4 fruit fly cellular contexts compared by ENCODE assay signal in genomic region chrX:6599233-6599632, dm6.
TF ChIP-seq lines count a peak whose summit lies in the region.

No protein-coding gene starts in this region.

TF ChIP-seq in whole organism, adult, 20 proteins besides CTCF, POLR2A, EP300 and RAD21 (continued from another document):
- TF ChIP-seq CG1620 (GFP tag; optimal IDR thresholded peaks at IDR 0.05; lab: Kevin White, UChicago): peak; percentile 78
- peak; percentile 89 for TF ChIP-seq Hr96 (GFP tag; optimal IDR thresholded peaks at IDR 0.05; lab: Kevin White, UChicago)

TF ChIP-seq in whole organism, embryonic, 481 proteins besides CTCF, POLR2A, EP300 and RAD21 (continued from another document and continues in another):
- peak; percentile 97 for TF ChIP-seq gsb (GFP tag; IDR thresholded peaks at IDR 0.05; lab: Robert Waterston, UW)
- TF ChIP-seq CG10959 (GFP tag; IDR thresholded peaks at IDR 0.05; lab: Robert Waterston, UW): peak; percentile 75
- no peak for TF ChIP-seq Dll (GFP tag; IDR thresholded peaks at IDR 0.05; lab: Robert Waterston, UW; ENCODE audit: partially characterized antibody)
- TF ChIP-seq CG7928 (GFP tag; optimal IDR thresholded peaks at IDR 0.05; lab: Kevin White, UChicago): peak; percentile 56
- TF ChIP-seq repo (GFP tag; optimal IDR thresholded peaks at IDR 0.05; lab: Kevin White, UChicago): peak; percentile 78
- peak; percentile 90 for TF ChIP-seq onecut (GFP tag; IDR thresholded peaks at IDR 0.05; lab: Robert Waterston, UW)
- peak; percentile 90 for TF ChIP-seq CG10147 (GFP tag; optimal IDR thresholded peaks at IDR 0.05; lab: Kevin White, UChicago)
- peak; percentile 99 for TF ChIP-seq vvl (GFP tag; IDR thresholded peaks at IDR 0.05; lab: Robert Waterston, UW)
- TF ChIP-seq trem (tag; optimal IDR thresholded peaks at IDR 0.05; lab: Kevin White, UChicago): peak; percentile 16
- TF ChIP-seq Med (GFP tag; lab: Kevin White, UChicago): peak; percentile 99
- peak; percentile 22 for TF ChIP-seq HmgZ (tag; optimal IDR thresholded peaks at IDR 0.05; lab: Kevin White, UChicago)
- no peak for TF ChIP-seq CrebB (tag; optimal IDR thresholded peaks at IDR 0.05; lab: Kevin White, UChicago)
- TF ChIP-seq amos (GFP tag; IDR thresholded peaks at IDR 0.05; lab: Robert Waterston, UW; ENCODE audit: partially characterized antibody): peak; percentile 57
- TF ChIP-seq emc (GFP tag; optimal IDR thresholded peaks at IDR 0.05; lab: Kevin White, UChicago): peak; percentile 74
- TF ChIP-seq CG3847 (GFP tag; IDR thresholded peaks at IDR 0.05; lab: Robert Waterston, UW): peak; percentile 60
- no peak for TF ChIP-seq ac (GFP tag; optimal IDR thresholded peaks at IDR 0.05; lab: Kevin White, UChicago)
- peak; percentile 82 for TF ChIP-seq Gsc (GFP tag; IDR thresholded peaks at IDR 0.05; lab: Robert Waterston, UW)
- TF ChIP-seq CG9932 (GFP tag; IDR thresholded peaks at IDR 0.05; lab: Robert Waterston, UW): peak; percentile 99
- peak; percentile 80 for TF ChIP-seq CG10979 (tag; optimal IDR thresholded peaks at IDR 0.05; lab: Kevin White, UChicago)
- peak; percentile 73 for TF ChIP-seq slou (GFP tag; optimal IDR thresholded peaks at IDR 0.05; lab: Kevin White, UChicago)
- TF ChIP-seq CG8944 (GFP tag; optimal IDR thresholded peaks at IDR 0.05; lab: Kevin White, UChicago): no peak
- TF ChIP-seq h (optimal IDR thresholded peaks at IDR 0.05; lab: Kevin White, UChicago): no peak
- TF ChIP-seq CG10366 (GFP tag; IDR thresholded peaks at IDR 0.05; lab: Robert Waterston, UW): no peak
- TF ChIP-seq CG13296 (GFP tag; optimal IDR thresholded peaks at IDR 0.05; lab: Kevin White, UChicago): peak; percentile 80
- peak; percentile 98 for TF ChIP-seq Rx (GFP tag; IDR thresholded peaks at IDR 0.05; lab: Robert Waterston, UW)
- TF ChIP-seq CG7839 (tag; optimal IDR thresholded peaks at IDR 0.05; lab: Kevin White, UChicago): peak; percentile 94
- TF ChIP-seq Sry-δ (GFP tag; optimal IDR thresholded peaks at IDR 0.05; lab: Kevin White, UChicago): peak; percentile 52
- TF ChIP-seq Hmr (GFP tag; optimal IDR thresholded peaks at IDR 0.05; lab: Kevin White, UChicago): no peak
- TF ChIP-seq Dip3 (GFP tag; optimal IDR thresholded peaks at IDR 0.05; lab: Kevin White, UChicago): peak; percentile 95
- no peak for TF ChIP-seq CG12236 (GFP tag; optimal IDR thresholded peaks at IDR 0.05; lab: Kevin White, UChicago)
- TF ChIP-seq Neu2 (GFP tag; optimal IDR thresholded peaks at IDR 0.05; lab: Kevin White, UChicago; ENCODE audit: borderline replicate concordance): peak; percentile 20
- TF ChIP-seq tup (GFP tag; optimal IDR thresholded peaks at IDR 0.05; lab: Kevin White, UChicago): peak; percentile 85
- TF ChIP-seq CG17912 (GFP tag; optimal IDR thresholded peaks at IDR 0.05; lab: Kevin White, UChicago): no peak
- TF ChIP-seq CG43689 (GFP tag; IDR thresholded peaks at IDR 0.05; lab: Robert Waterston, UW): no peak
- TF ChIP-seq Xbp1 (GFP tag; optimal IDR thresholded peaks at IDR 0.05; lab: Kevin White, UChicago): no peak
- TF ChIP-seq ash1 (GFP tag; optimal IDR thresholded peaks at IDR 0.05; lab: Kevin White, UChicago): peak; percentile 31
- TF ChIP-seq Mrtf (GFP tag; IDR thresholded peaks at IDR 0.05; lab: Robert Waterston, UW): peak; percentile 97
- no peak for TF ChIP-seq grau (tag; optimal IDR thresholded peaks at IDR 0.05; lab: Kevin White, UChicago)
- TF ChIP-seq dati (GFP tag; IDR thresholded peaks at IDR 0.05; lab: Robert Waterston, UW): peak; percentile 94
- TF ChIP-seq CG17568 (GFP tag; optimal IDR thresholded peaks at IDR 0.05; lab: Kevin White, UChicago): no peak
- TF ChIP-seq CG34224 (GFP tag; IDR thresholded peaks at IDR 0.05; lab: Robert Waterston, UW; ENCODE audit: partially characterized antibody): no peak
- peak; percentile 96 for TF ChIP-seq lab (GFP tag; optimal IDR thresholded peaks at IDR 0.05; lab: Kevin White, UChicago)
- TF ChIP-seq sim (GFP tag; IDR thresholded peaks at IDR 0.05; lab: Robert Waterston, UW): peak; percentile 91
- peak; percentile 57 for TF ChIP-seq HmgD (GFP tag; optimal IDR thresholded peaks at IDR 0.05; lab: Kevin White, UChicago)

TF ChIP-seq in whole organism, prepupa, 60 proteins besides CTCF, POLR2A, EP300 and RAD21 (continued from another document):
- no peak for TF ChIP-seq achi (GFP tag; optimal IDR thresholded peaks at IDR 0.05; lab: Kevin White, UChicago)
- peak; percentile 97 for TF ChIP-seq CG3919 (GFP tag; optimal IDR thresholded peaks at IDR 0.05; lab: Kevin White, UChicago)
- peak; percentile 97 for TF ChIP-seq topi (GFP tag; optimal IDR thresholded peaks at IDR 0.05; lab: Kevin White, UChicago)
- peak; percentile 93 for TF ChIP-seq CG8319 (GFP tag; optimal IDR thresholded peaks at IDR 0.05; lab: Kevin White, UChicago)
- peak; percentile 95 for TF ChIP-seq CG11762 (GFP tag; optimal IDR thresholded peaks at IDR 0.05; lab: Kevin White, UChicago; ENCODE audit: insufficient read depth)
- TF ChIP-seq CG6854 (GFP tag; optimal IDR thresholded peaks at IDR 0.05; lab: Kevin White, UChicago): peak; percentile 82
- peak; percentile 97 for TF ChIP-seq Met (GFP tag; optimal IDR thresholded peaks at IDR 0.05; lab: Kevin White, UChicago)
- TF ChIP-seq eg (GFP tag; IDR thresholded peaks at IDR 0.05; lab: Robert Waterston, UW): peak; percentile 99
- TF ChIP-seq CG6792 (GFP tag; optimal IDR thresholded peaks at IDR 0.05; lab: Kevin White, UChicago): no peak
- peak; percentile 99 for TF ChIP-seq CG6163 (GFP tag; IDR thresholded peaks at IDR 0.05; lab: Robert Waterston, UW)
- TF ChIP-seq salr (GFP tag; optimal IDR thresholded peaks at IDR 0.05; lab: Kevin White, UChicago): peak in 1 of 2 experiments; percentile 55
- no peak for TF ChIP-seq CG8119 (GFP tag; IDR thresholded peaks at IDR 0.05; lab: Robert Waterston, UW)
- peak; percentile 98 for TF ChIP-seq svp (GFP tag; lab: Kevin White, UChicago)
- peak; percentile 90 for TF ChIP-seq Eip75B (GFP tag; optimal IDR thresholded peaks at IDR 0.05; lab: Kevin White, UChicago)
- TF ChIP-seq dsx (GFP tag; optimal IDR thresholded peaks at IDR 0.05; lab: Kevin White, UChicago; ENCODE audit: poor library complexity, severe bottlenecking): peak; percentile 59
- peak; percentile 81 for TF ChIP-seq CG15336 (GFP tag; IDR thresholded peaks at IDR 0.05; lab: Robert Waterston, UW)
- TF ChIP-seq Sox14 (GFP tag; optimal IDR thresholded peaks at IDR 0.05; lab: Kevin White, UChicago): peak; percentile 10
- TF ChIP-seq CG31627 (GFP tag; optimal IDR thresholded peaks at IDR 0.05; lab: Kevin White, UChicago): no peak
- TF ChIP-seq Eip93F (GFP tag; optimal IDR thresholded peaks at IDR 0.05; lab: Kevin White, UChicago): peak; percentile 75
- peak; percentile 88 for TF ChIP-seq Ets96B (tag; optimal IDR thresholded peaks at IDR 0.05; lab: Kevin White, UChicago)
- peak; percentile 98 for TF ChIP-seq Gug (GFP tag; IDR thresholded peaks at IDR 0.05; lab: Robert Waterston, UW)
- no peak for TF ChIP-seq Smox (GFP tag; optimal IDR thresholded peaks at IDR 0.05; lab: Kevin White, UChicago)
- peak; percentile 86 for TF ChIP-seq CG16779 (tag; optimal IDR thresholded peaks at IDR 0.05; lab: Kevin White, UChicago)
- peak; percentile 80 for TF ChIP-seq CG3032 (tag; optimal IDR thresholded peaks at IDR 0.05; lab: Kevin White, UChicago)
- TF ChIP-seq lz (GFP tag; optimal IDR thresholded peaks at IDR 0.05; lab: Kevin White, UChicago): peak; percentile 88
- TF ChIP-seq CG11902 (GFP tag; optimal IDR thresholded peaks at IDR 0.05; lab: Kevin White, UChicago): peak; percentile 96
- TF ChIP-seq spab (GFP tag; optimal IDR thresholded peaks at IDR 0.05; lab: Kevin White, UChicago): peak; percentile 87
- no peak for TF ChIP-seq OdsH (GFP tag; optimal IDR thresholded peaks at IDR 0.05; lab: Kevin White, UChicago)
TF ChIP-seq in whole organism, prepupa: peak in this region for 37.

TF ChIP-seq in whole organism, wandering third instar larva, 38 proteins besides CTCF, POLR2A, EP300 and RAD21 (continued from another document):
- TF ChIP-seq Hr83 (GFP tag; optimal IDR thresholded peaks at IDR 0.05; lab: Kevin White, UChicago; ENCODE audit: poor library complexity, severe bottlenecking) (peak; percentile 86), CG32264 (GFP tag; optimal IDR thresholded peaks at IDR 0.05; lab: Kevin White, UChicago) (peak; percentile 85), HLH106 (tag; optimal IDR thresholded peaks at IDR 0.05; lab: Kevin White, UChicago) (peak; percentile 81), N (GFP tag; optimal IDR thresholded peaks at IDR 0.05; lab: Kevin White, UChicago) (no peak), dsf (GFP tag; optimal IDR thresholded peaks at IDR 0.05; lab: Kevin White, UChicago; ENCODE audit: borderline replicate concordance) (no peak), woc (GFP tag; optimal IDR thresholded peaks at IDR 0.05; lab: Kevin White, UChicago) (peak; percentile 64), foxo (GFP tag; optimal IDR thresholded peaks at IDR 0.05; lab: Kevin White, UChicago) (peak in 1 of 2 experiments; percentile 93)
